Worm (Caenorhabditis elegans): Measurements from ENCODE around the gene T12A7.2.
A peak's percentile ranks its signal among the peaks of the same experiment; 100 is the strongest.

T12A7.2 gene

DNA sequence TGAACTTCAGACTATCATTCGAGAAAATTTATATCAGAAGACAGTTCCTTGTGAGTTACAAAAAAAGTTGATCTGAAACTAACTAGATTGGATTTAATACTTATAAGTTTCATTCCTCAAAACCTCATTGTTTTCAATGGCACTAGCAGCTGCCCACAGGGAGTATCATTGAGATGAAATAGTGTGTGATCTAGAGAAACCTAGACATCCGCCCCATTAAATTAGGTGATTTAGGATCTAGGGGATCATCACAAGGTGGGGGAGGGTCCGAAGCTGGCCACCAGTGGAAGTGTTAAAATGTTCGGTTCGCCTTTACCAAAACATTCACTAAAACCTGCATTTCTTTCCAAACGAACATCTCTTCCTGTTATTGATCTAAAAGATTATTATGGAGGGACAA, 44.5 kb downstream of the T12A7.2 start:
- no peak for TF ChIP-seq peb-1 (tag; optimal IDR thresholded peaks at IDR 0.05)
- TF ChIP-seq Y55F3AM.14 (GFP tag; optimal IDR thresholded peaks at IDR 0.05): no peak
- no peak for TF ChIP-seq ceh-82 (tag; optimal IDR thresholded peaks at IDR 0.05)
- no peak for TF ChIP-seq fos-1 (tag; optimal IDR thresholded peaks at IDR 0.05)
- no peak for TF ChIP-seq skn-1 (tag; optimal IDR thresholded peaks at IDR 0.05)
- no peak for TF ChIP-seq nhr-23 (tag; optimal IDR thresholded peaks at IDR 0.05)
- no peak for TF ChIP-seq sma-3 (GFP tag; optimal IDR thresholded peaks at IDR 0.05)
- no peak for TF ChIP-seq egl-27 (tag; optimal IDR thresholded peaks at IDR 0.05)
- TF ChIP-seq nhr-21 (tag; optimal IDR thresholded peaks at IDR 0.05): no peak
- no peak for TF ChIP-seq ama-1 (optimal IDR thresholded peaks at IDR 0.05)
- no peak for TF ChIP-seq zag-1 (tag; optimal IDR thresholded peaks at IDR 0.05)
- no peak for TF ChIP-seq snpc-4 (tag; optimal IDR thresholded peaks at IDR 0.05)
- TF ChIP-seq lsy-2 (tag; optimal IDR thresholded peaks at IDR 0.05): no peak
- TF ChIP-seq nhr-237 (tag; optimal IDR thresholded peaks at IDR 0.05): no peak
- no peak for TF ChIP-seq lin-39 (tag; optimal IDR thresholded peaks at IDR 0.05)
- no peak for TF ChIP-seq nhr-77 (tag; optimal IDR thresholded peaks at IDR 0.05)
- no peak for TF ChIP-seq unc-62 (GFP tag; optimal IDR thresholded peaks at IDR 0.05)
- TF ChIP-seq sma-9 (GFP tag; optimal IDR thresholded peaks at IDR 0.05): no peak
- TF ChIP-seq sma-9 (tag; optimal IDR thresholded peaks at IDR 0.05): no peak
- no peak for TF ChIP-seq lin-11 (tag; optimal IDR thresholded peaks at IDR 0.05)
- TF ChIP-seq sem-4 (tag; optimal IDR thresholded peaks at IDR 0.05): no peak

DNA sequence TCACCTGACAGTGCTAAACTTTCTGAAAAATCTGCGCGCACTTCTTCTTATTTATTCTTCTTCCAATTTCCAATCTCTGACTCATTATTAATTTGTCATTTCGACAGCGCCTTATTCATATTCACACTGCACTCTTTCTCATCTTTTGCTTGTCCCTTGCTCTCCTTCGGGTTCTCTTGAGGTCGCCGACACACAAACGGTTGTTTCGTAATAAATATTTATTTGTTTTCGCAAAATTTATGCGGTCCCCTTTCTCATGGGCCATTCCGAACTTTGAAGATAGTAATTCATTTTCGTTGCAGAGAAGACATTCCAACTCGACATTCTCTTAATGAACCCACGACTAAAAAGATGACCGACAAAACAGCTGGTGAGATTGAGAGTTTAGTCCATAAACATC, 46.2 kb downstream of the T12A7.2 start, which contains the start of gene magi-1:
TSS of gene magi-1 (plus strand) at position 301 of the 400 bp plus-strand sequence.
- TF ChIP-seq unc-62 (GFP tag; optimal IDR thresholded peaks at IDR 0.05): no peak
- TF ChIP-seq lin-13 (GFP tag; optimal IDR thresholded peaks at IDR 0.05): no peak
- no peak for TF ChIP-seq Y55F3AM.14 (GFP tag; optimal IDR thresholded peaks at IDR 0.05)
- no peak for TF ChIP-seq mdl-1 (tag; optimal IDR thresholded peaks at IDR 0.05)
- TF ChIP-seq alr-1 (tag; optimal IDR thresholded peaks at IDR 0.05): no peak
- no peak for TF ChIP-seq nhr-129 (tag; optimal IDR thresholded peaks at IDR 0.05)
- no peak for TF ChIP-seq ZK546.5 (tag; optimal IDR thresholded peaks at IDR 0.05)
- no peak for TF ChIP-seq nhr-237 (tag; optimal IDR thresholded peaks at IDR 0.05)

DNA sequence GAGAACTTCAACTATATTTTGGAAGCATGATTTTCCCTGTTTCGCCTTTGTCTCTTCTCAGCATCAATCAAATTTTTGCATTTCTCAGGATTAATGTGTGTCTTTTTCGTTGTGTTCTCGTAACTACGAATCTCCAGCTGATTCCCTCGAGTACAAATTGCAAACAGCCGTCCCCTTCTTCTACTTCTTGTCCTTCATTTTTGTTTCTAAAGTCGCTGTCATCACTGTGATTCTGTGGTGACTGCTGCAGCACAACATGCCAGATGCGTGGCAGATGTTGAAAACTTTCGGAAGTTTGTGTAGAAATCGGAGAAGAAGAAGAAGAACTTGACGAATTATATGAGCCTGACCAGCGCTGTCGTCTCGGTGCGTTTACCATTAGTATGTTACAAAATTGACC, 47.6 kb downstream of the T12A7.2 start:
- TF ChIP-seq unc-55 (GFP tag; optimal IDR thresholded peaks at IDR 0.05) (peak; percentile 23), alr-1 (tag; optimal IDR thresholded peaks at IDR 0.05) (no peak), mab-5 (tag; optimal IDR thresholded peaks at IDR 0.05) (peak; percentile 47), ceh-82 (tag; optimal IDR thresholded peaks at IDR 0.05) (no peak), nhr-23 (tag; optimal IDR thresholded peaks at IDR 0.05) (no peak), R02D3.7 (tag; optimal IDR thresholded peaks at IDR 0.05) (no peak)

DNA sequence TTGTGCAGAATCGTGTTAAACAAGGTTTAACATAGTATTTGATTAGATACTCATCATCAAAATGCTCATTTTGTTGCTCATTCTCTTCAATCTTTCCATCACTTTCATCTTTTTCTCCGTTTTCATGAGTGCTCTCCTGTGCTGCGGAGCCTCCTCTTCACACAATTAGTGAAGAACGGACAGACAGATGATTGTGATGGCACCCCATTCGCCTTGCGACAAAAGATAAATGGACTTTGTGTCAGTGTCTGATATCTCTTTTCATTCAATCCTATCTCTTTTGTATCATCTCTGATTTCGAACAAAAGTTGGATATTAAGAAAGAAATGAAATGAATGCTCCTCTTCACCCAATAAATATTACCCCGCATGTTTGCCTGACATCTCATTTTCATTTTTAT, 50.6 kb downstream of the T12A7.2 start:
- TF ChIP-seq nhr-129 (tag; optimal IDR thresholded peaks at IDR 0.05): peak; percentile 58
- TF ChIP-seq alr-1 (tag; optimal IDR thresholded peaks at IDR 0.05): no peak
- TF ChIP-seq mdl-1 (tag; optimal IDR thresholded peaks at IDR 0.05): no peak
- TF ChIP-seq lsy-2 (tag; optimal IDR thresholded peaks at IDR 0.05): peak in 1 of 2 experiments; percentile 2
- TF ChIP-seq nhr-23 (tag; optimal IDR thresholded peaks at IDR 0.05): no peak
- no peak for TF ChIP-seq elt-3 (tag; optimal IDR thresholded peaks at IDR 0.05)
- TF ChIP-seq ztf-11 (tag; optimal IDR thresholded peaks at IDR 0.05): no peak
- peak; percentile 58 for TF ChIP-seq F13H6.1 (tag; optimal IDR thresholded peaks at IDR 0.05)
- TF ChIP-seq skn-1 (tag; optimal IDR thresholded peaks at IDR 0.05): no peak
- peak; percentile 35 for TF ChIP-seq C34F6.9 (tag; optimal IDR thresholded peaks at IDR 0.05)
- TF ChIP-seq ceh-82 (tag; optimal IDR thresholded peaks at IDR 0.05): no peak
- no peak for TF ChIP-seq ama-1 (optimal IDR thresholded peaks at IDR 0.05)

Measured in whole organism, L2 larva.